Fruit fly (Drosophila melanogaster) whole organism, pupa: ENCODE data around the gene CG4073.

ENCODE experiments used
- CG4496 ChIP-seq: fragments of 200-800 bp; sonication (Bioruptor generic); IDR thresholded peaks from 3 replicates; pipeline ENCODE4 v1.3.6; 2022; ENCODE audit warnings: missing biosample characterization, missing genetic modification characterization
- CG8301 ChIP-seq: fragments of 200-800 bp; sonication (Bioruptor generic); optimal IDR thresholded peaks from 2 replicates; lab custom pipeline; 2018; ENCODE audit warnings: missing biosample characterization, mild to moderate bottlenecking, missing genetic modification characterization
- CG9948 ChIP-seq: fragments of 200-800 bp; sonication (Bioruptor generic); optimal IDR thresholded peaks from 2 replicates; lab custom pipeline; 2018; ENCODE audit warnings: missing biosample characterization, mild to moderate bottlenecking, missing genetic modification characterization, moderate library complexity
- Pif1A ChIP-seq: fragments of 200-800 bp; sonication (Bioruptor generic); optimal IDR thresholded peaks from 3 replicates; lab custom pipeline; 2016; ENCODE audit warnings: missing biosample characterization, missing genetic modification characterization
- Snoo ChIP-seq: fragments of 200-800 bp; sonication (Bioruptor generic); optimal IDR thresholded peaks from 3 replicates; lab custom pipeline; 2017; ENCODE audit warnings: missing biosample characterization, mild to moderate bottlenecking, missing genetic modification characterization, inconsistent platforms
- fd96Ca ChIP-seq: fragments of 200-800 bp; sonication (Bioruptor generic); IDR thresholded peaks from 3 replicates; pipeline ENCODE4 v1.3.6; 2022; ENCODE audit warnings: missing biosample characterization, missing genetic modification characterization
- gl ChIP-seq: fragments of 200-800 bp; sonication (Bioruptor generic); optimal IDR thresholded peaks from 2 replicates; lab custom pipeline; 2018; ENCODE audit warnings: missing biosample characterization, mild to moderate bottlenecking, missing genetic modification characterization
- rn ChIP-seq: fragments of 200-800 bp; sonication (Bioruptor generic); IDR thresholded peaks from 2 replicates; pipeline ENCODE4 v1.3.6; 2022; ENCODE audit warnings: missing biosample characterization, missing genetic modification characterization

dm6 chr3R:10688160-10688559, 26.4 kb upstream of the CG4073 start:
- TF ChIP-seq CG8301 (tag; lab: Kevin White, UChicago) (no peak), Pif1A (GFP tag; lab: Kevin White, UChicago) (no peak), CG4496 (no peak; the same call in 2 of the 3 replicates), Snoo (tag; lab: Kevin White, UChicago) (no peak), rn (no peak; the same call in 1 of the 2 replicates), CG9948 (tag; lab: Kevin White, UChicago) (no peak), gl (tag; lab: Kevin White, UChicago) (no peak), fd96Ca (no peak)
